Worm (Caenorhabditis elegans): ENCODE results near the gene dmsr-9.

- TF ChIP-seq mdl-1 (tag; optimal IDR thresholded peaks at IDR 0.05) (no peak), tbx-2 (tag; optimal IDR thresholded peaks at IDR 0.05) (no peak), elt-2 (tag; optimal IDR thresholded peaks at IDR 0.05) (no peak), snpc-4 (tag; optimal IDR thresholded peaks at IDR 0.05) (no peak), nfya-1 (tag; optimal IDR thresholded peaks at IDR 0.05; ENCODE audit: insufficient read depth) (no peak), ztf-4 (tag; optimal IDR thresholded peaks at IDR 0.05) (no peak), jun-1 (tag; optimal IDR thresholded peaks at IDR 0.05) (no peak), zag-1 (tag; optimal IDR thresholded peaks at IDR 0.05) (no peak)
Measured at ce11 chrV:6751493-6752100, 47.9 kb downstream of the dmsr-9 start.

Data from whole organism, L3 larva.